Worm (Caenorhabditis elegans) whole organism, L3 larva: ENCODE data around the gene glb-3.
A peak's percentile ranks its signal among the peaks of the same experiment; 100 is the strongest.

Experiments used
- R02D3.7 ChIP-seq: fragments of 150-350 bp; optimal IDR thresholded peaks from 2 replicates; lab custom pipeline; 2014; ENCODE audit warnings: missing biosample characterization, missing genetic modification characterization
- ZK546.5 ChIP-seq: sonication (generic microtip); optimal IDR thresholded peaks from 2 replicates; lab custom pipeline; 2017; ENCODE audit warnings: missing biosample characterization, missing genetic modification characterization
- aly-2 ChIP-seq: fragments of 150-350 bp; optimal IDR thresholded peaks from 2 replicates; lab custom pipeline; 2014; ENCODE audit warnings: missing biosample characterization, missing genetic modification characterization
- ceh-16 ChIP-seq: sonication (generic microtip); optimal IDR thresholded peaks from 2 replicates; lab custom pipeline; 2017; ENCODE audit warnings: missing biosample characterization, missing genetic modification characterization
- ceh-82 ChIP-seq: fragments of 150-350 bp; optimal IDR thresholded peaks from 2 replicates; lab custom pipeline; 2014; ENCODE audit warnings: missing biosample characterization, missing genetic modification characterization
- daf-12 ChIP-seq: fragments of 150-350 bp; optimal IDR thresholded peaks from 2 replicates; lab custom pipeline; 2014; ENCODE audit warnings: missing biosample characterization, missing genetic modification reagents, missing genetic modification characterization
- egl-27 ChIP-seq: sonication (generic microtip); optimal IDR thresholded peaks from 4 replicates; lab custom pipeline; 2017; ENCODE audit warnings: missing biosample characterization, missing genetic modification reagents, missing genetic modification characterization
- egl-5 ChIP-seq: fragments of 150-350 bp; optimal IDR thresholded peaks from 2 replicates; lab custom pipeline; 2017; ENCODE audit warnings: missing biosample characterization, missing genetic modification reagents, missing genetic modification characterization, inconsistent platforms
- elt-2 ChIP-seq: sonication (generic microtip); optimal IDR thresholded peaks from 2 replicates; lab custom pipeline; 2016; ENCODE audit warnings: missing genetic modification reagents, mild to moderate bottlenecking, missing genetic modification characterization, missing compliant biosample characterization
- elt-3 ChIP-seq, 3 experiments: fragments of 150-350 bp in 1 of 3; sonication (generic microtip) in 2 of 3; optimal IDR thresholded peaks; 2 replicates in 2 of 3; 4 replicates in 1 of 3; lab custom pipeline; 2014 to 2017; ENCODE audit warnings: missing biosample characterization in 3 of 3, missing genetic modification characterization in 3 of 3
- eor-1 ChIP-seq, 2 experiments: fragments of 150-350 bp; optimal IDR thresholded peaks; 2 replicates each; lab custom pipeline; 2014 to 2018; ENCODE audit warnings: missing biosample characterization in 2 of 2, missing genetic modification characterization in 2 of 2
- fkh-10 ChIP-seq: sonication (generic microtip); optimal IDR thresholded peaks from 2 replicates; lab custom pipeline; 2017; ENCODE audit warnings: missing biosample characterization, missing genetic modification reagents, missing genetic modification characterization
- jun-1 ChIP-seq: fragments of 150-350 bp; optimal IDR thresholded peaks from 2 replicates; lab custom pipeline; 2014; ENCODE audit warnings: missing biosample characterization, missing genetic modification reagents, missing genetic modification characterization
- lin-15B ChIP-seq: fragments of 150-350 bp; optimal IDR thresholded peaks from 2 replicates; lab custom pipeline; 2014; ENCODE audit warnings: missing biosample characterization, missing genetic modification characterization
- mdl-1 ChIP-seq: fragments of 150-350 bp; optimal IDR thresholded peaks from 2 replicates; lab custom pipeline; 2014; ENCODE audit warnings: missing biosample characterization, missing genetic modification characterization
- nfya-1 ChIP-seq: sonication (generic microtip); optimal IDR thresholded peaks from 2 replicates; lab custom pipeline; 2017; ENCODE audit warnings: missing genetic modification characterization, mild to moderate bottlenecking, missing compliant biosample characterization, antibody characterized with exemption, moderate library complexity; ENCODE audit not compliant: insufficient read depth
- nhr-23 ChIP-seq: fragments of 150-350 bp; optimal IDR thresholded peaks from 2 replicates; lab custom pipeline; 2014; ENCODE audit warnings: missing biosample characterization, missing genetic modification reagents, missing genetic modification characterization
- nhr-237 ChIP-seq: fragments of 150-350 bp; optimal IDR thresholded peaks from 2 replicates; lab custom pipeline; 2014; ENCODE audit warnings: missing biosample characterization, missing genetic modification characterization
- nhr-28 ChIP-seq: fragments of 150-350 bp; optimal IDR thresholded peaks from 2 replicates; lab custom pipeline; 2014; ENCODE audit warnings: missing biosample characterization, missing genetic modification characterization
- nhr-43 ChIP-seq: sonication (generic microtip); optimal IDR thresholded peaks from 2 replicates; lab custom pipeline; 2016; ENCODE audit warnings: mild to moderate bottlenecking, missing genetic modification characterization, missing compliant biosample characterization; ENCODE audit not compliant: poor library complexity, severe bottlenecking
- nhr-76 ChIP-seq: fragments of 150-350 bp; sonication (generic microtip); optimal IDR thresholded peaks from 5 replicates; lab custom pipeline; 2014; ENCODE audit warnings: missing biosample characterization, missing genetic modification characterization
- nhr-77 ChIP-seq: fragments of 150-350 bp; optimal IDR thresholded peaks from 2 replicates; lab custom pipeline; 2014; ENCODE audit warnings: missing biosample characterization, missing genetic modification characterization
- pha-4 ChIP-seq: fragments of 150-350 bp; optimal IDR thresholded peaks from 2 replicates; lab custom pipeline; 2014; ENCODE audit warnings: missing biosample characterization, missing genetic modification reagents, missing genetic modification characterization
- pqm-1 ChIP-seq: fragments of 150-350 bp; optimal IDR thresholded peaks from 2 replicates; lab custom pipeline; 2017; ENCODE audit warnings: missing biosample characterization, missing genetic modification characterization, inconsistent platforms
- sea-2 ChIP-seq: fragments of 150-350 bp; sonication (generic microtip); optimal IDR thresholded peaks from 4 replicates; lab custom pipeline; 2014; ENCODE audit warnings: missing biosample characterization, missing genetic modification reagents, missing genetic modification characterization
- skn-1 ChIP-seq: fragments of 150-350 bp; optimal IDR thresholded peaks from 2 replicates; lab custom pipeline; 2014; ENCODE audit warnings: missing biosample characterization, missing genetic modification characterization
- snpc-4 ChIP-seq: fragments of 150-350 bp; optimal IDR thresholded peaks from 2 replicates; lab custom pipeline; 2014; ENCODE audit warnings: missing biosample characterization, missing genetic modification characterization
- unc-39 ChIP-seq: sonication (generic microtip); optimal IDR thresholded peaks from 4 replicates; lab custom pipeline; 2017; ENCODE audit warnings: missing biosample characterization, missing genetic modification characterization
- unc-62 ChIP-seq: fragments of 150-350 bp; sonication (generic microtip); optimal IDR thresholded peaks from 4 replicates; lab custom pipeline; 2014; ENCODE audit warnings: missing biosample characterization, missing genetic modification reagents, missing genetic modification characterization
- ztf-4 ChIP-seq: fragments of 150-350 bp; optimal IDR thresholded peaks from 2 replicates; lab custom pipeline; 2014; ENCODE audit warnings: missing biosample characterization, missing genetic modification characterization

glb-3 gene

ce11 chrV:11124922-11125321 lies 9.5 kb upstream of the glb-3 start, which contains the start of gene C06H2.2:
Gene C06H2.2, plus strand, starts transcription at chrV:11125222.
- TF ChIP-seq pqm-1 (tag; lab: Kevin White, UChicago): no peak
- TF ChIP-seq egl-27 (tag; lab: Kevin White, UChicago): no peak
- no peak for TF ChIP-seq fkh-10
- no peak for TF ChIP-seq elt-3 (tag; optimal IDR thresholded peaks at IDR 0.05; lab: Kevin White, UChicago)
- TF ChIP-seq nhr-23 (tag; lab: Kevin White, UChicago): no peak
- TF ChIP-seq elt-2: no peak
- no peak for TF ChIP-seq nhr-77 (tag; lab: Kevin White, UChicago)
- TF ChIP-seq sea-2 (GFP tag; lab: Kevin White, UChicago): no peak
- no peak for TF ChIP-seq ZK546.5 (tag; lab: Kevin White, UChicago)
- no peak for TF ChIP-seq unc-39 (tag; lab: Kevin White, UChicago)
- TF ChIP-seq nhr-43 (tag; lab: Kevin White, UChicago): no peak
- TF ChIP-seq ztf-4 (tag; lab: Kevin White, UChicago): no peak
- TF ChIP-seq, all 47 proteins: peak for 0

ce11 chrV:11127197-11127596 lies 7.2 kb upstream of the glb-3 start, which contains the start of gene jmjd-5:
Gene jmjd-5, plus strand, starts transcription at chrV:11127497.
- no peak for TF ChIP-seq elt-2
- no peak for TF ChIP-seq ceh-16
- no peak for TF ChIP-seq R02D3.7 (tag; lab: Kevin White, UChicago)
- TF ChIP-seq, all 47 proteins: peak for 0

- TF ChIP-seq egl-27 (tag; lab: Kevin White, UChicago) (no peak), mdl-1 (tag; lab: Kevin White, UChicago) (no peak), aly-2 (no peak), nhr-77 (tag; lab: Kevin White, UChicago) (no peak), egl-5 (tag; lab: Kevin White, UChicago) (no peak), unc-39 (tag; lab: Kevin White, UChicago) (no peak)
- TF ChIP-seq, all 47 proteins: peak for 0
Observed at ce11 chrV:11131801-11132200, 2.6 kb upstream of the glb-3 start.

- TF ChIP-seq skn-1 (tag; lab: Kevin White, UChicago) (no peak), nhr-237 (tag; lab: Kevin White, UChicago) (no peak), ZK546.5 (tag; lab: Kevin White, UChicago) (no peak)
- TF ChIP-seq, all 47 proteins: peak for 0
Observed at ce11 chrV:11133516-11133915, 880 bp upstream of the glb-3 start.

- TF ChIP-seq nfya-1 (tag; lab: Kevin White, UChicago) (peak; percentile 26), nhr-28 (tag; lab: Kevin White, UChicago) (no peak), fkh-10 (no peak), ZK546.5 (tag; lab: Kevin White, UChicago) (no peak), unc-39 (tag; lab: Kevin White, UChicago) (no peak), unc-62 (no peak), skn-1 (tag; lab: Kevin White, UChicago) (no peak), eor-1 (tag; optimal IDR thresholded peaks at IDR 0.05; lab: Kevin White, UChicago) (no peak), pha-4 (tag; lab: Kevin White, UChicago) (peak; percentile 62), elt-2 (peak; percentile 40), nhr-76 (tag; lab: Kevin White, UChicago) (no peak), nhr-237 (tag; lab: Kevin White, UChicago) (no peak), snpc-4 (tag; lab: Kevin White, UChicago) (peak; percentile 4), sea-2 (GFP tag; lab: Kevin White, UChicago) (no peak), lin-15B (tag; lab: Kevin White, UChicago) (peak; percentile 0)
Observed at ce11 chrV:11140326-11140725, 5.9 kb downstream of the glb-3 start.

- TF ChIP-seq nhr-43 (tag; lab: Kevin White, UChicago) (no peak), daf-12 (tag; lab: Kevin White, UChicago) (no peak), fkh-10 (no peak), R02D3.7 (tag; lab: Kevin White, UChicago) (no peak), ceh-82 (tag; lab: Kevin White, UChicago) (no peak), jun-1 (tag; lab: Kevin White, UChicago) (no peak), unc-62 (no peak), egl-27 (tag; lab: Kevin White, UChicago) (no peak), elt-3 (tag; optimal IDR thresholded peaks at IDR 0.05; lab: Kevin White, UChicago) (no peak)
Observed at ce11 chrV:11141179-11141578, 6.8 kb downstream of the glb-3 start, which contains the start of gene folt-1. Gene folt-1, plus strand, starts transcription at chrV:11141479.
